Fruit fly (Drosophila melanogaster) whole organism, prepupa: ENCODE measurements around the gene Jarid2.
A peak's percentile ranks its signal among the peaks of the same experiment; 100 is the strongest.

Experiments used
- Blimp-1 ChIP-seq: fragments of 200-800 bp; sonication (Bioruptor generic); optimal IDR thresholded peaks from 3 replicates; lab custom pipeline; 2017; ENCODE audit warnings: missing biosample characterization, missing genetic modification characterization, mild to moderate bottlenecking, moderate library complexity, missing genetic modification reagents
- CG10669 ChIP-seq: fragments of 200-800 bp; sonication (Bioruptor generic); optimal IDR thresholded peaks from 3 replicates; lab custom pipeline; 2018; ENCODE audit warnings: missing biosample characterization, mild to moderate bottlenecking, missing genetic modification characterization, moderate library complexity
- CG11294 ChIP-seq: fragments of 200-800 bp; sonication (Bioruptor generic); IDR thresholded peaks from 2 replicates; pipeline ENCODE4 v1.3.6; 2022; ENCODE audit warnings: missing biosample characterization, missing genetic modification characterization
- CG11762 ChIP-seq: fragments of 200-800 bp; sonication (Bioruptor generic); optimal IDR thresholded peaks from 3 replicates; lab custom pipeline; 2016; ENCODE audit warnings: missing biosample characterization, missing genetic modification characterization; ENCODE audit not compliant: insufficient read depth
- CG11902 ChIP-seq: fragments of 200-800 bp; sonication (Bioruptor generic); optimal IDR thresholded peaks from 3 replicates; lab custom pipeline; 2016; ENCODE audit warnings: missing biosample characterization, missing genetic modification characterization
- CG1621 ChIP-seq: fragments of 200-800 bp; sonication (Bioruptor generic); optimal IDR thresholded peaks from 3 replicates; lab custom pipeline; 2018; ENCODE audit warnings: missing biosample characterization, mild to moderate bottlenecking, missing genetic modification characterization
- CG32006 ChIP-seq: fragments of 200-800 bp; sonication (Bioruptor generic); optimal IDR thresholded peaks from 3 replicates; lab custom pipeline; 2017; ENCODE audit warnings: missing biosample characterization, mild to moderate bottlenecking, missing genetic modification characterization
- CG34406 ChIP-seq: fragments of 200-800 bp; sonication (Bioruptor generic); optimal IDR thresholded peaks from 3 replicates; lab custom pipeline; 2016; ENCODE audit warnings: missing biosample characterization, missing genetic modification characterization
- CG4318 ChIP-seq: fragments of 200-800 bp; sonication (Bioruptor generic); optimal IDR thresholded peaks from 3 replicates; lab custom pipeline; 2017; ENCODE audit warnings: missing biosample characterization, mild to moderate bottlenecking, missing genetic modification characterization
- CG6163 ChIP-seq: fragments of 200-800 bp; sonication (Bioruptor generic); IDR thresholded peaks from 3 replicates; pipeline ENCODE4 v1.3.6; 2022; ENCODE audit warnings: missing biosample characterization, missing genetic modification characterization
- CG6276 ChIP-seq: fragments of 200-800 bp; sonication (Bioruptor generic); optimal IDR thresholded peaks from 2 replicates; lab custom pipeline; 2017; ENCODE audit warnings: missing biosample characterization, mild to moderate bottlenecking, missing genetic modification characterization
- CG6808 ChIP-seq: fragments of 200-800 bp; sonication (Bioruptor generic); optimal IDR thresholded peaks from 3 replicates; lab custom pipeline; 2017; ENCODE audit warnings: missing biosample characterization, missing genetic modification characterization, mild to moderate bottlenecking, moderate library complexity, missing genetic modification reagents
- CG6854 ChIP-seq: fragments of 200-800 bp; sonication (Bioruptor generic); optimal IDR thresholded peaks from 2 replicates; lab custom pipeline; 2017; ENCODE audit warnings: missing biosample characterization, mild to moderate bottlenecking, missing genetic modification characterization
- CG7368 ChIP-seq: fragments of 200-800 bp; sonication (Bioruptor generic); optimal IDR thresholded peaks from 3 replicates; lab custom pipeline; 2016; ENCODE audit warnings: missing biosample characterization, missing genetic modification characterization
- CG8119 ChIP-seq: fragments of 200-800 bp; sonication (Bioruptor generic); IDR thresholded peaks from 3 replicates; pipeline ENCODE4 v1.3.6; 2022; ENCODE audit warnings: missing biosample characterization, missing genetic modification characterization
- CG8319 ChIP-seq: fragments of 200-800 bp; sonication (Bioruptor generic); optimal IDR thresholded peaks from 3 replicates; lab custom pipeline; 2016; ENCODE audit warnings: missing biosample characterization, missing genetic modification characterization
- CG9139 ChIP-seq: fragments of 200-800 bp; sonication (Bioruptor generic); optimal IDR thresholded peaks from 3 replicates; lab custom pipeline; 2017; ENCODE audit warnings: missing biosample characterization, mild to moderate bottlenecking, missing genetic modification characterization
- Eip75B ChIP-seq: fragments of 200-800 bp; sonication (Bioruptor generic); optimal IDR thresholded peaks from 3 replicates; lab custom pipeline; 2016; ENCODE audit warnings: missing biosample characterization, missing genetic modification characterization
- Eip78C ChIP-seq: fragments of 200-800 bp; sonication (Bioruptor generic); peaks from one replicate; lab custom pipeline; 2016; ENCODE audit warnings: missing biosample characterization, missing genetic modification characterization
- Ets21C ChIP-seq: fragments of 200-800 bp; sonication (Bioruptor generic); optimal IDR thresholded peaks from 3 replicates; lab custom pipeline; 2016; ENCODE audit warnings: missing biosample characterization, missing genetic modification characterization
- Gug ChIP-seq: fragments of 200-800 bp; sonication (Bioruptor generic); IDR thresholded peaks from 2 replicates; pipeline ENCODE4 v1.3.6; 2022; ENCODE audit warnings: missing biosample characterization, missing genetic modification characterization
- Hr38 ChIP-seq: sonication (Bioruptor generic); optimal IDR thresholded peaks from 2 replicates; lab custom pipeline; 2016; ENCODE audit warnings: missing biosample characterization, missing genetic modification characterization
- Hr4 ChIP-seq: fragments of 200-800 bp; sonication (Bioruptor generic); optimal IDR thresholded peaks from 3 replicates; lab custom pipeline; 2016; ENCODE audit warnings: missing biosample characterization, missing genetic modification characterization
- Met ChIP-seq: fragments of 200-800 bp; sonication (Bioruptor generic); optimal IDR thresholded peaks from 3 replicates; lab custom pipeline; 2016; ENCODE audit warnings: missing biosample characterization, missing genetic modification characterization
- Smox ChIP-seq: fragments of 200-800 bp; sonication (Bioruptor generic); optimal IDR thresholded peaks from 3 replicates; lab custom pipeline; 2016; ENCODE audit warnings: missing biosample characterization, missing genetic modification characterization
- Sox102F ChIP-seq: fragments of 200-800 bp; sonication (Bioruptor generic); optimal IDR thresholded peaks from 2 replicates; lab custom pipeline; 2016; ENCODE audit warnings: missing biosample characterization, mild to moderate bottlenecking, missing genetic modification characterization
- Sox14 ChIP-seq: fragments of 200-800 bp; sonication (Bioruptor generic); optimal IDR thresholded peaks from 3 replicates; lab custom pipeline; 2016; ENCODE audit warnings: missing biosample characterization, missing genetic modification characterization
- Sox15 ChIP-seq: fragments of 200-800 bp; sonication (Bioruptor generic); optimal IDR thresholded peaks from 3 replicates; lab custom pipeline; 2016; ENCODE audit warnings: missing biosample characterization, missing genetic modification characterization
- achi ChIP-seq: fragments of 200-800 bp; sonication (Bioruptor generic); optimal IDR thresholded peaks from 3 replicates; lab custom pipeline; 2016; ENCODE audit warnings: missing biosample characterization, missing genetic modification characterization
- acj6 ChIP-seq: fragments of 200-800 bp; sonication (Bioruptor generic); optimal IDR thresholded peaks from 3 replicates; lab custom pipeline; 2016; ENCODE audit warnings: missing biosample characterization, missing genetic modification characterization
- cyc ChIP-seq: fragments of 200-800 bp; sonication (Bioruptor generic); optimal IDR thresholded peaks from 3 replicates; lab custom pipeline; 2016; ENCODE audit warnings: missing biosample characterization, missing genetic modification characterization
- dac ChIP-seq: fragments of 200-800 bp; sonication (Bioruptor generic); optimal IDR thresholded peaks from 2 replicates; lab custom pipeline; 2017; ENCODE audit warnings: missing biosample characterization, mild to moderate bottlenecking, missing genetic modification characterization
- dsx ChIP-seq: fragments of 200-800 bp; optimal IDR thresholded peaks from 3 replicates; lab custom pipeline; 2019; ENCODE audit warnings: missing biosample characterization, mild to moderate bottlenecking, missing genetic modification characterization, moderate library complexity; ENCODE audit not compliant: poor library complexity, severe bottlenecking
- esn ChIP-seq: fragments of 200-800 bp; sonication (Bioruptor generic); optimal IDR thresholded peaks from 2 replicates; lab custom pipeline; 2016; ENCODE audit warnings: missing biosample characterization, mild to moderate bottlenecking, missing genetic modification characterization, moderate library complexity
- fd59A ChIP-seq: fragments of 200-800 bp; sonication (Bioruptor generic); optimal IDR thresholded peaks from 2 replicates; lab custom pipeline; 2017; ENCODE audit warnings: missing biosample characterization, mild to moderate bottlenecking, missing genetic modification characterization, missing genetic modification reagents
- fkh ChIP-seq: fragments of 200-800 bp; sonication (Bioruptor generic); optimal IDR thresholded peaks from 3 replicates; lab custom pipeline; 2017; ENCODE audit warnings: missing biosample characterization, mild to moderate bottlenecking, missing genetic modification characterization, moderate library complexity
- net ChIP-seq: fragments of 200-800 bp; sonication (Bioruptor generic); optimal IDR thresholded peaks from 3 replicates; lab custom pipeline; 2016; ENCODE audit warnings: missing biosample characterization, missing genetic modification characterization
- pdm3 ChIP-seq: fragments of 200-800 bp; sonication (Bioruptor generic); optimal IDR thresholded peaks from 3 replicates; lab custom pipeline; 2016; ENCODE audit warnings: missing biosample characterization, missing genetic modification characterization
- salr ChIP-seq, 2 experiments: fragments of 200-800 bp; sonication (Bioruptor generic); optimal IDR thresholded peaks; 3 replicates each; lab custom pipeline; 2016 to 2018; ENCODE audit warnings: missing biosample characterization in 2 of 2, missing genetic modification characterization in 2 of 2, mild to moderate bottlenecking in 1 of 2
- spab ChIP-seq: fragments of 200-800 bp; sonication (Bioruptor generic); optimal IDR thresholded peaks from 2 replicates; lab custom pipeline; 2017; ENCODE audit warnings: missing biosample characterization, mild to moderate bottlenecking, missing genetic modification characterization, missing genetic modification reagents
- ss ChIP-seq, 2 experiments: fragments of 200-800 bp; sonication (Bioruptor generic); optimal IDR thresholded peaks; 2 replicates in 1 of 2; 3 replicates in 1 of 2; lab custom pipeline; 2017 to 2018; ENCODE audit warnings: mild to moderate bottlenecking in 2 of 2, missing biosample characterization in 2 of 2, missing genetic modification characterization in 2 of 2, moderate library complexity in 1 of 2
- svp ChIP-seq: fragments of 200-800 bp; sonication (Bioruptor generic); peaks from one replicate; lab custom pipeline; 2016; ENCODE audit warnings: missing biosample characterization, missing genetic modification characterization
- topi ChIP-seq: fragments of 200-800 bp; sonication (Bioruptor generic); optimal IDR thresholded peaks from 3 replicates; lab custom pipeline; 2016; ENCODE audit warnings: missing biosample characterization, missing genetic modification characterization
- vri ChIP-seq: fragments of 200-800 bp; sonication (Bioruptor generic); optimal IDR thresholded peaks from 3 replicates; lab custom pipeline; 2016; ENCODE audit warnings: missing biosample characterization, mild to moderate bottlenecking, missing genetic modification characterization

Gene Jarid2

DNA sequence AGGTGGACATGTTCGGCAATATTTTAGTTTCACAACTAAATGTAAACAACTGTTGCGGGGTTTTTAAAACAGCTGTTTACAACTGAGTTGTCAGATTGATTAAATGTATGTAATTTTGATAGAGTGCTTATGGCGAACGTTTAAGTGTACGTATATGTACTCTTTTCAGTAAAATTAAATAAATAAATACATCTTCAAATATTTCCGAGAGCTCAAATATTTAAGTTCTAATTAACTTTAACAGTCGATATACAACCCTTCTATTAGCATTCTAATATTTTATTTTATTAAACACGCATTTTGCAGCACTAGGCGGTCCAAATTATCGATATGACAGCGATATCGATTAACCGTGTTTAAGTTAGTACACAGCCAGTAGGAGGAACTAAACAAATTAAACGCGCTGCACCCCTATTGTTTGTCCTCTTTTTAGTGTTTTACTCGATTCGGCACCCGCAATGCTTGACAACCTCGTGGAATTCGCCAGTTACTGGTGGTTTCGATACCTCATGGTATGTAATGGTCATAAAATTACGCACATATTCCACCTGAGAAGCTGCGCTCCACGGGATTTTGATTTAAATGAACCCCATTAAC is 25.2 kb upstream of the Jarid2 start, which contains the start of the genes CG3448 and ghi (continued):
- TF ChIP-seq CG1621 (tag; lab: Kevin White, UChicago) (peak; percentile 11), Hr4 (GFP tag; lab: Kevin White, UChicago) (peak; percentile 66), cyc (GFP tag; lab: Kevin White, UChicago) (peak; percentile 67), CG9139 (GFP tag; lab: Kevin White, UChicago) (no peak), net (GFP tag; lab: Kevin White, UChicago) (peak; percentile 47), CG11902 (GFP tag; lab: Kevin White, UChicago) (no peak), Eip78C (peak; percentile 89), CG6808 (GFP tag; lab: Kevin White, UChicago) (peak; percentile 52), CG11294 (no peak)

DNA sequence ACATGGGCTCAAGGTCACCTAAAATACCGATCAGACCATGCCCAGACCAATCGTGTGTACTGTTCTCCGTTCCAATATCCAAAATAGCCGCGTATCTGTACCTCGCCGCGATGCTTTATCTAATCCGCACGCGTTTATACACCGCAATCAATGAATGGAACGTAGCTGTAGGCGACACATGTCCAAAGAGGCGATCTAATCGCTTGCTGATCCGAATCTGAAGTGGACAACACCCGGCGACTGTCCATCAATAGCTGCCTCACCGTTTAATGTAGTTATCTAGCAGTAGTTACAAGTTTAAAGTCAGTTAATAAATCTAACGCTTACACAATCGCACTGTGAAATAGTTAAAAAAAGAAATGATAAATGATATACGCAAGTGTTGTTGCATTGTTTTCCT is 24.4 kb upstream of the Jarid2 start:
- TF ChIP-seq ss (GFP tag; optimal IDR thresholded peaks at IDR 0.05; lab: Kevin White, UChicago) (no peak), CG11762 (no peak), CG8319 (GFP tag; lab: Kevin White, UChicago) (no peak), Hr38 (GFP tag; lab: Kevin White, UChicago) (no peak), CG6854 (GFP tag; lab: Kevin White, UChicago) (no peak), Eip78C (no peak), Smox (no peak), spab (GFP tag; lab: Kevin White, UChicago) (no peak)

DNA sequence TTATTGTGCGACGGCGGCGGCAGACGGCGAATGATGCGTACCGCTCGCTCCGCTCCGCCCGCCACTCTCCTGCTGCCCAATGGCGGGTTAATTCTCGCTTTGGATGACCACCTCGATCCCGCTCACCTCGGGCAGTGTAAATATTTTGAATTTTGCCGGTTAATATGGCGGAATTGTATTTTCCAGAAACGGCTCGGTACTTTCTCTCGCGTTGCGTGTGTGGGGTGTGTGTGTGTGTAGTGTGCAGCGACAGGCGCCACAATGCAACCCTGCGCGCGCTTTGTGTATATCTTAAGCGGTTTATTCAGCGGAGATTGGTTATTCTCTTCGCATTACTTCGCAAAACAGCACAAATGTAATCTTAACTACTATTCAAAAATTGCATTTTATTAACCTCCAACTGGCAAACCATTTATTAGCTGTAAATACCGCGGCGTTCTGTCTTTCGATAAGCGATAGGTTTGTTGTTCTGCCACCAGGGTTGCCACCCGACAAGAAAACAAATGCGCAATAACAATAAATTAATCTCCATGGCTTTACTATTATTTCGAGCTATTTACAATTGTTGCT is 20.9 kb upstream of the Jarid2 start, which contains the start of the genes phol and CG3552:
TSS of gene phol (minus strand) at position 463 of the 570 bp plus-strand sequence.
TSS of gene CG3552 (plus strand) at position 500 of the 570 bp plus-strand sequence.
- no peak for TF ChIP-seq CG10669 (GFP tag; lab: Kevin White, UChicago)
- no peak for TF ChIP-seq CG32006
- TF ChIP-seq CG11762: no peak
- no peak for TF ChIP-seq Gug (GFP tag; lab: Robert Waterston, UW)
- peak; percentile 18 for TF ChIP-seq CG6808 (GFP tag; lab: Kevin White, UChicago)
- TF ChIP-seq Sox14 (GFP tag; lab: Kevin White, UChicago): peak; percentile 72
- no peak for TF ChIP-seq CG8319 (GFP tag; lab: Kevin White, UChicago)
- no peak for TF ChIP-seq CG8119 (GFP tag; lab: Robert Waterston, UW)
- TF ChIP-seq CG6163 (GFP tag; lab: Robert Waterston, UW): no peak
- TF ChIP-seq esn: peak; percentile 27
- peak; percentile 8 for TF ChIP-seq Ets21C (GFP tag; lab: Kevin White, UChicago)
- no peak for TF ChIP-seq CG4318 (GFP tag; lab: Kevin White, UChicago)
- no peak for TF ChIP-seq CG11902 (GFP tag; lab: Kevin White, UChicago)
- no peak for TF ChIP-seq CG6854 (GFP tag; lab: Kevin White, UChicago)
- no peak for TF ChIP-seq Hr4 (GFP tag; lab: Kevin White, UChicago)
- no peak for TF ChIP-seq Eip75B (GFP tag; lab: Kevin White, UChicago)
- TF ChIP-seq Met (GFP tag; lab: Kevin White, UChicago): no peak
- no peak for TF ChIP-seq CG9139 (GFP tag; lab: Kevin White, UChicago)
- TF ChIP-seq fd59A: no peak
- no peak for TF ChIP-seq dsx
- TF ChIP-seq Sox15 (GFP tag; lab: Kevin White, UChicago): no peak
- TF ChIP-seq dac: no peak
- no peak for TF ChIP-seq svp (GFP tag; lab: Kevin White, UChicago)
- no peak for TF ChIP-seq spab (GFP tag; lab: Kevin White, UChicago)
- TF ChIP-seq achi (GFP tag; lab: Kevin White, UChicago): no peak
- TF ChIP-seq salr (GFP tag; optimal IDR thresholded peaks at IDR 0.05; lab: Kevin White, UChicago): no peak
- TF ChIP-seq Eip78C: peak; percentile 71
- no peak for TF ChIP-seq CG6276 (GFP tag; lab: Kevin White, UChicago)
- no peak for TF ChIP-seq Hr38 (GFP tag; lab: Kevin White, UChicago)
- no peak for TF ChIP-seq vri (GFP tag; lab: Kevin White, UChicago)
- no peak for TF ChIP-seq pdm3 (GFP tag; lab: Kevin White, UChicago)
- no peak for TF ChIP-seq CG11294
- no peak for TF ChIP-seq topi (GFP tag; lab: Kevin White, UChicago)
- peak; percentile 24 for TF ChIP-seq fkh
- TF ChIP-seq CG34406: no peak
- no peak for TF ChIP-seq CG7368 (GFP tag; lab: Kevin White, UChicago)
- TF ChIP-seq ss (GFP tag; optimal IDR thresholded peaks at IDR 0.05; lab: Kevin White, UChicago): peak in 1 of 2 experiments; percentile 27
- TF ChIP-seq Blimp-1 (GFP tag; lab: Kevin White, UChicago): peak; percentile 10
- TF ChIP-seq acj6 (GFP tag; lab: Kevin White, UChicago): no peak
- no peak for TF ChIP-seq Sox102F (GFP tag; lab: Kevin White, UChicago)
